Worm (Caenorhabditis elegans): Measurements from ENCODE around the gene srt-56.
"Not testable (repeated sequence)": the region's sequence is repeated elsewhere in the genome, so short reads cannot be mapped to it uniquely, and the experiment has no call there.

ce11 chrV:3102049-3102448 lies 19.6 kb downstream of the srt-56 start, which contains the start of gene Y73C8C.4:
- not testable (repeated sequence) for TF ChIP-seq flt-1 (GFP tag; IDR thresholded peaks at IDR 0.05); ref-1 (GFP tag; conservative IDR thresholded peaks at IDR 0.05); med-1 (GFP tag; optimal IDR thresholded peaks at IDR 0.05; ENCODE audit: insufficient read depth); T22C8.4 (GFP tag; IDR thresholded peaks at IDR 0.05)
